Fruit fly (Drosophila melanogaster): ENCODE measurements around the gene Prx4.

DNA sequence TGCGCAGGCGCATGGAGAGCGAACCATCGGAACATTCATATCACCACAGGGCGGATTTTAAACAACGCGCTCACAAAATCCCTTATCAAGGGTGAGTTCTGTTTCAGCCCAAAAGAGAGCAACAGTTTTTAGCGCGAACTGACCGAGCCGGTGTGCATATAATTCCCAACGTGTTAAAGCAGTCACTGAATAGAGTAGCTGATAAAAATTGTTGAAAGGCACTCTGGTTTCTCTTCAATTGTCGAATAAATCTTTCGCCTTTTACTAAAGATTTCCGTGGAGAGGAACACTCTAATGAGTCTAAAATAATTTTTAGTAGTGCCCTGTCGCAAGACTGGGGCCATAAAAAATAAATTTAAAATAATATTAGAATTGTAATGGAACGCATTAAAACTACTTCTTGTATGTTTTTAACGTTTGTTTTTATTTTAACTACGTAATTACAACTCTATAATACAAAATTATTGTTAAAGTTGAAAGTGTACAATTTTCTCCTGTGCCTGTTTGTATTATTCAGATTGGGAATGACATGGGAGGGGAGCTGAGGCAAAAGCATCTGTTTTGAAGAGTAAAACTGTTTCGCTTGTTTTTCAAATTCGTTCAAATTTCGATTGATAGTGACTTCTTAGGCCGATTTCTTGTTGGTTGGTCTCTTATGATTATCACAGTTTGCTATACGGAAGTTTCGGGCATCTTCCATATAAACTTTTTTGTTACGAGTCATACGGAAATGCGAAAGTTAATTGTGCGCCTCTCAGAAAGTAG lies 48.6 kb downstream of the Prx4 start:
- no peak for TF ChIP-seq Ets21C (GFP tag; optimal IDR thresholded peaks at IDR 0.05)
- TF ChIP-seq Blimp-1 (GFP tag; optimal IDR thresholded peaks at IDR 0.05), result no peak
- TF ChIP-seq achi (GFP tag; optimal IDR thresholded peaks at IDR 0.05), result no peak
- no peak for TF ChIP-seq OdsH (GFP tag; optimal IDR thresholded peaks at IDR 0.05)
- no peak for TF ChIP-seq CG6276 (GFP tag; optimal IDR thresholded peaks at IDR 0.05)
- TF ChIP-seq fd85E (GFP tag; optimal IDR thresholded peaks at IDR 0.05), result no peak
- TF ChIP-seq CG9139 (GFP tag; optimal IDR thresholded peaks at IDR 0.05), result no peak
- no peak for TF ChIP-seq CG3919 (GFP tag; optimal IDR thresholded peaks at IDR 0.05)
- TF ChIP-seq esn (GFP tag; optimal IDR thresholded peaks at IDR 0.05), result peak; percentile 63

Measured in whole organism, prepupa.